Worm (Caenorhabditis elegans): Measurements from ENCODE around the gene F38B6.7.

Gene F38B6.7

ce11 chrX:6728820-6729396 is 30.7 kb upstream of the F38B6.7 start:
- TF ChIP-seq fos-1 (tag; optimal IDR thresholded peaks at IDR 0.05) = peak; percentile 23
- TF ChIP-seq lin-13 (GFP tag; optimal IDR thresholded peaks at IDR 0.05) = no peak
- TF ChIP-seq sma-9 (GFP tag; optimal IDR thresholded peaks at IDR 0.05) = peak; percentile 26
- no peak for TF ChIP-seq sma-9 (tag; optimal IDR thresholded peaks at IDR 0.05)
- no peak for TF ChIP-seq gmeb-1 (tag; optimal IDR thresholded peaks at IDR 0.05)
- peak; percentile 42 for TF ChIP-seq crh-2 (tag; optimal IDR thresholded peaks at IDR 0.05)
- TF ChIP-seq unc-55 (GFP tag; optimal IDR thresholded peaks at IDR 0.05) = peak; percentile 55
- TF ChIP-seq ama-1 (optimal IDR thresholded peaks at IDR 0.05) = no peak
- TF ChIP-seq snpc-4 (tag; optimal IDR thresholded peaks at IDR 0.05) = no peak
- TF ChIP-seq nhr-129 (tag; optimal IDR thresholded peaks at IDR 0.05) = peak; percentile 38
- no peak for TF ChIP-seq elt-1 (tag; optimal IDR thresholded peaks at IDR 0.05)
- no peak for TF ChIP-seq lin-11 (tag; optimal IDR thresholded peaks at IDR 0.05)
- peak; percentile 65 to 70 for TF ChIP-seq mdl-1 (tag; optimal IDR thresholded peaks at IDR 0.05)
- no peak for TF ChIP-seq nhr-23 (tag; optimal IDR thresholded peaks at IDR 0.05)
- TF ChIP-seq nhr-25 (tag; optimal IDR thresholded peaks at IDR 0.05) = no peak
- TF ChIP-seq mab-5 (tag; optimal IDR thresholded peaks at IDR 0.05) = no peak
- TF ChIP-seq C34F6.9 (tag; optimal IDR thresholded peaks at IDR 0.05) = peak; percentile 33
- no peak for TF ChIP-seq nhr-10 (tag; optimal IDR thresholded peaks at IDR 0.05)
- no peak for TF ChIP-seq lsy-2 (tag; optimal IDR thresholded peaks at IDR 0.05)
- no peak for TF ChIP-seq R02D3.7 (tag; optimal IDR thresholded peaks at IDR 0.05)

- TF ChIP-seq peb-1 (tag; optimal IDR thresholded peaks at IDR 0.05) (no peak), sma-9 (GFP tag; optimal IDR thresholded peaks at IDR 0.05) (no peak), sma-9 (tag; optimal IDR thresholded peaks at IDR 0.05) (no peak), snpc-4 (tag; optimal IDR thresholded peaks at IDR 0.05) (no peak), mbf-1 (tag; optimal IDR thresholded peaks at IDR 0.05) (no peak), nhr-25 (tag; optimal IDR thresholded peaks at IDR 0.05) (no peak), nhr-77 (tag; optimal IDR thresholded peaks at IDR 0.05) (no peak), C34F6.9 (tag; optimal IDR thresholded peaks at IDR 0.05) (no peak), unc-62 (GFP tag; optimal IDR thresholded peaks at IDR 0.05) (no peak), mab-5 (tag; optimal IDR thresholded peaks at IDR 0.05) (no peak), lin-11 (tag; optimal IDR thresholded peaks at IDR 0.05) (no peak), unc-55 (GFP tag; optimal IDR thresholded peaks at IDR 0.05) (no peak), ama-1 (optimal IDR thresholded peaks at IDR 0.05) (no peak), nhr-10 (tag; optimal IDR thresholded peaks at IDR 0.05) (no peak), elt-1 (tag; optimal IDR thresholded peaks at IDR 0.05) (no peak), aly-2 (tag; optimal IDR thresholded peaks at IDR 0.05) (no peak), nhr-23 (tag; optimal IDR thresholded peaks at IDR 0.05) (no peak), alr-1 (tag; optimal IDR thresholded peaks at IDR 0.05) (no peak), nhr-6 (tag; optimal IDR thresholded peaks at IDR 0.05) (no peak), nhr-237 (tag; optimal IDR thresholded peaks at IDR 0.05) (no peak), ZK546.5 (tag; optimal IDR thresholded peaks at IDR 0.05) (no peak)
Measured at ce11 chrX:6725260-6725718, 27.1 kb upstream of the F38B6.7 start, which contains the start of gene slc-25A10. Gene slc-25A10 (minus strand): TSS chrX:6725668.

ce11 chrX:6722966-6723365 is 24.8 kb upstream of the F38B6.7 start, which contains the start of gene smf-1:
Gene smf-1 (minus strand): TSS chrX:6723066.
- no peak for TF ChIP-seq skn-1 (tag; optimal IDR thresholded peaks at IDR 0.05)
- peak; percentile 10 for TF ChIP-seq nhr-25 (tag; optimal IDR thresholded peaks at IDR 0.05)

- TF ChIP-seq nhr-10 (tag; optimal IDR thresholded peaks at IDR 0.05) (no peak), nhr-6 (tag; optimal IDR thresholded peaks at IDR 0.05) (no peak), elt-1 (tag; optimal IDR thresholded peaks at IDR 0.05) (no peak), mdl-1 (tag; optimal IDR thresholded peaks at IDR 0.05) (no peak), dmd-4 (tag; optimal IDR thresholded peaks at IDR 0.05) (no peak), R02D3.7 (tag; optimal IDR thresholded peaks at IDR 0.05) (no peak), sma-9 (GFP tag; optimal IDR thresholded peaks at IDR 0.05) (no peak), sma-9 (tag; optimal IDR thresholded peaks at IDR 0.05) (no peak), snpc-4 (tag; optimal IDR thresholded peaks at IDR 0.05) (no peak), sma-3 (GFP tag; optimal IDR thresholded peaks at IDR 0.05) (no peak), crh-2 (tag; optimal IDR thresholded peaks at IDR 0.05) (no peak), alr-1 (tag; optimal IDR thresholded peaks at IDR 0.05) (no peak)
Measured at ce11 chrX:6718595-6718994, 20.4 kb upstream of the F38B6.7 start, which contains the start of gene smf-2. Gene smf-2 (minus strand): TSS chrX:6718695.

ce11 chrX:6713277-6713676 is 15.1 kb upstream of the F38B6.7 start, which contains the start of gene nas-11:
Gene nas-11 (plus strand): TSS chrX:6713577.
- TF ChIP-seq Y55F3AM.14 (GFP tag; optimal IDR thresholded peaks at IDR 0.05) (no peak), skn-1 (tag; optimal IDR thresholded peaks at IDR 0.05) (no peak), sma-3 (GFP tag; optimal IDR thresholded peaks at IDR 0.05) (no peak), C34F6.9 (tag; optimal IDR thresholded peaks at IDR 0.05) (no peak), lin-13 (GFP tag; optimal IDR thresholded peaks at IDR 0.05) (no peak), unc-55 (GFP tag; optimal IDR thresholded peaks at IDR 0.05) (no peak), sma-9 (GFP tag; optimal IDR thresholded peaks at IDR 0.05) (no peak), sma-9 (tag; optimal IDR thresholded peaks at IDR 0.05) (no peak), crh-2 (tag; optimal IDR thresholded peaks at IDR 0.05) (no peak), nhr-11 (tag; optimal IDR thresholded peaks at IDR 0.05) (no peak), nhr-25 (tag; optimal IDR thresholded peaks at IDR 0.05) (no peak), ceh-16 (tag; optimal IDR thresholded peaks at IDR 0.05) (no peak), gmeb-1 (tag; optimal IDR thresholded peaks at IDR 0.05) (no peak), nhr-12 (tag; optimal IDR thresholded peaks at IDR 0.05) (no peak), nhr-129 (tag; optimal IDR thresholded peaks at IDR 0.05) (no peak), ztf-4 (tag; optimal IDR thresholded peaks at IDR 0.05) (no peak), nhr-237 (tag; optimal IDR thresholded peaks at IDR 0.05) (no peak), zag-1 (tag; optimal IDR thresholded peaks at IDR 0.05) (no peak), peb-1 (tag; optimal IDR thresholded peaks at IDR 0.05) (no peak), lin-11 (tag; optimal IDR thresholded peaks at IDR 0.05) (no peak), nhr-21 (tag; optimal IDR thresholded peaks at IDR 0.05) (no peak)

Measured in whole organism, L2 larva.